Worm (Caenorhabditis elegans): ENCODE data around the gene F22F7.2.

Gene F22F7.2

ce11 chrV:2095772-2096171 is 26.8 kb upstream of the F22F7.2 start, which contains the start of gene clec-207:
Gene clec-207, plus strand, starts transcription at chrV:2096072.
- no peak for TF ChIP-seq tra-4 (tag; optimal IDR thresholded peaks at IDR 0.05)
- no peak for TF ChIP-seq pes-1 (GFP tag; IDR thresholded peaks at IDR 0.05)
- no peak for TF ChIP-seq sea-1 (GFP tag; conservative IDR thresholded peaks at IDR 0.05)
- TF ChIP-seq flt-1 (GFP tag; IDR thresholded peaks at IDR 0.05) = no peak
- no peak for TF ChIP-seq B0310.2 (tag; optimal IDR thresholded peaks at IDR 0.05)
- TF ChIP-seq F13C5.2 (tag; optimal IDR thresholded peaks at IDR 0.05) = no peak
- no peak for TF ChIP-seq ceh-36 (tag; optimal IDR thresholded peaks at IDR 0.05)
- TF ChIP-seq hnd-1 (tag; optimal IDR thresholded peaks at IDR 0.05) = no peak
- TF ChIP-seq ama-1 (optimal IDR thresholded peaks at IDR 0.05) = no peak
- no peak for TF ChIP-seq ets-7 (tag; optimal IDR thresholded peaks at IDR 0.05)

ce11 chrV:2097653-2098052 is 24.9 kb upstream of the F22F7.2 start, which contains the start of gene clec-208:
Gene clec-208, plus strand, starts transcription at chrV:2097953.
- TF ChIP-seq tbx-11 (GFP tag; IDR thresholded peaks at IDR 0.05) (no peak), tbx-37 (GFP tag; conservative IDR thresholded peaks at IDR 0.05) (no peak), aly-1 (tag; optimal IDR thresholded peaks at IDR 0.05) (no peak), sea-1 (GFP tag; conservative IDR thresholded peaks at IDR 0.05) (no peak), B0310.2 (tag; optimal IDR thresholded peaks at IDR 0.05) (no peak), ets-7 (tag; optimal IDR thresholded peaks at IDR 0.05) (no peak), ceh-36 (tag; optimal IDR thresholded peaks at IDR 0.05) (no peak), ama-1 (optimal IDR thresholded peaks at IDR 0.05) (no peak), ceh-13 (GFP tag; optimal IDR thresholded peaks at IDR 0.05) (no peak), F13C5.2 (tag; optimal IDR thresholded peaks at IDR 0.05) (no peak), hnd-1 (tag; optimal IDR thresholded peaks at IDR 0.05) (no peak), scrt-1 (GFP tag; IDR thresholded peaks at IDR 0.05) (no peak), flt-1 (GFP tag; IDR thresholded peaks at IDR 0.05) (no peak), pes-1 (GFP tag; IDR thresholded peaks at IDR 0.05) (no peak)

ce11 chrV:2099040-2099439 is 23.5 kb upstream of the F22F7.2 start, which contains the start of gene F36F12.7:
Gene F36F12.7, plus strand, starts transcription at chrV:2099340.
- TF ChIP-seq aly-1 (tag; optimal IDR thresholded peaks at IDR 0.05) (no peak), pes-1 (GFP tag; IDR thresholded peaks at IDR 0.05) (no peak), flt-1 (GFP tag; IDR thresholded peaks at IDR 0.05) (no peak), F13C5.2 (tag; optimal IDR thresholded peaks at IDR 0.05) (no peak), ceh-36 (tag; optimal IDR thresholded peaks at IDR 0.05) (no peak), sea-1 (GFP tag; conservative IDR thresholded peaks at IDR 0.05) (no peak), hmg-4 (GFP tag; optimal IDR thresholded peaks at IDR 0.05) (no peak), tbx-11 (GFP tag; IDR thresholded peaks at IDR 0.05) (no peak), B0310.2 (tag; optimal IDR thresholded peaks at IDR 0.05) (no peak)

ce11 chrV:2103118-2103517 is 19.5 kb upstream of the F22F7.2 start, which contains the start of gene F36F12.1:
Gene F36F12.1, minus strand, starts transcription at chrV:2103218.
- no peak for TF ChIP-seq B0310.2 (tag; optimal IDR thresholded peaks at IDR 0.05)
- TF ChIP-seq tbx-37 (GFP tag; conservative IDR thresholded peaks at IDR 0.05) = no peak
- TF ChIP-seq hmbx-1 (tag; optimal IDR thresholded peaks at IDR 0.05) = no peak
- no peak for TF ChIP-seq scrt-1 (GFP tag; IDR thresholded peaks at IDR 0.05)
- no peak for TF ChIP-seq flt-1 (GFP tag; IDR thresholded peaks at IDR 0.05)
- TF ChIP-seq pes-1 (GFP tag; IDR thresholded peaks at IDR 0.05) = no peak
- no peak for TF ChIP-seq aly-1 (tag; optimal IDR thresholded peaks at IDR 0.05)
- TF ChIP-seq ceh-36 (tag; optimal IDR thresholded peaks at IDR 0.05) = no peak
- TF ChIP-seq tbx-11 (GFP tag; IDR thresholded peaks at IDR 0.05) = no peak
- no peak for TF ChIP-seq F13C5.2 (tag; optimal IDR thresholded peaks at IDR 0.05)

ce11 chrV:2105976-2106375 is 16.6 kb upstream of the F22F7.2 start, which contains the start of gene F22F7.4:
Gene F22F7.4, minus strand, starts transcription at chrV:2106076.
- TF ChIP-seq hmg-4 (GFP tag; optimal IDR thresholded peaks at IDR 0.05) (no peak), ets-7 (tag; optimal IDR thresholded peaks at IDR 0.05) (no peak), tbx-37 (GFP tag; conservative IDR thresholded peaks at IDR 0.05) (no peak), pes-1 (GFP tag; IDR thresholded peaks at IDR 0.05) (no peak), ceh-13 (GFP tag; optimal IDR thresholded peaks at IDR 0.05) (no peak), aly-1 (tag; optimal IDR thresholded peaks at IDR 0.05) (no peak), scrt-1 (GFP tag; IDR thresholded peaks at IDR 0.05) (no peak), sea-1 (GFP tag; conservative IDR thresholded peaks at IDR 0.05) (no peak), flt-1 (GFP tag; IDR thresholded peaks at IDR 0.05) (no peak), hnd-1 (tag; optimal IDR thresholded peaks at IDR 0.05) (no peak), ceh-36 (tag; optimal IDR thresholded peaks at IDR 0.05) (no peak), hmbx-1 (tag; optimal IDR thresholded peaks at IDR 0.05) (no peak), tbx-11 (GFP tag; IDR thresholded peaks at IDR 0.05) (no peak), F13C5.2 (tag; optimal IDR thresholded peaks at IDR 0.05) (no peak), ama-1 (optimal IDR thresholded peaks at IDR 0.05) (no peak)

- no peak for TF ChIP-seq ama-1 (optimal IDR thresholded peaks at IDR 0.05)
Observed at ce11 chrV:2109295-2109694, 13.3 kb upstream of the F22F7.2 start, which contains the start of gene ckb-4. Gene ckb-4, minus strand, starts transcription at chrV:2109434.

- TF ChIP-seq B0310.2 (tag; optimal IDR thresholded peaks at IDR 0.05) = no peak
- TF ChIP-seq ama-1 (optimal IDR thresholded peaks at IDR 0.05) = no peak
- TF ChIP-seq ceh-36 (tag; optimal IDR thresholded peaks at IDR 0.05) = no peak
- TF ChIP-seq tbx-11 (GFP tag; IDR thresholded peaks at IDR 0.05) = no peak
- no peak for TF ChIP-seq flt-1 (GFP tag; IDR thresholded peaks at IDR 0.05)
- TF ChIP-seq pes-1 (GFP tag; IDR thresholded peaks at IDR 0.05) = no peak
- TF ChIP-seq scrt-1 (GFP tag; IDR thresholded peaks at IDR 0.05) = no peak
- no peak for TF ChIP-seq tra-4 (tag; optimal IDR thresholded peaks at IDR 0.05)
- TF ChIP-seq tbx-37 (GFP tag; conservative IDR thresholded peaks at IDR 0.05) = no peak
- TF ChIP-seq sea-1 (GFP tag; conservative IDR thresholded peaks at IDR 0.05) = no peak
- TF ChIP-seq aly-1 (tag; optimal IDR thresholded peaks at IDR 0.05) = no peak
- TF ChIP-seq F13C5.2 (tag; optimal IDR thresholded peaks at IDR 0.05) = no peak
- TF ChIP-seq hmbx-1 (tag; optimal IDR thresholded peaks at IDR 0.05) = no peak
- TF ChIP-seq ets-7 (tag; optimal IDR thresholded peaks at IDR 0.05) = no peak
- no peak for TF ChIP-seq hmg-4 (GFP tag; optimal IDR thresholded peaks at IDR 0.05)
Observed at ce11 chrV:2110368-2110767, 12.2 kb upstream of the F22F7.2 start, which contains the start of gene F22F7.3. Gene F22F7.3, plus strand, starts transcription at chrV:2110668.

ce11 chrV:2118574-2118973 is 4.0 kb upstream of the F22F7.2 start, which contains the start of gene bgnt-1.2:
Gene bgnt-1.2, minus strand, starts transcription at chrV:2118674.
- TF ChIP-seq tbx-37 (GFP tag; conservative IDR thresholded peaks at IDR 0.05) = no peak
- TF ChIP-seq ama-1 (optimal IDR thresholded peaks at IDR 0.05) = no peak
- TF ChIP-seq hmg-4 (GFP tag; optimal IDR thresholded peaks at IDR 0.05) = no peak
- no peak for TF ChIP-seq hnd-1 (tag; optimal IDR thresholded peaks at IDR 0.05)
- TF ChIP-seq sea-1 (GFP tag; conservative IDR thresholded peaks at IDR 0.05) = no peak
- no peak for TF ChIP-seq ceh-13 (GFP tag; optimal IDR thresholded peaks at IDR 0.05)
- no peak for TF ChIP-seq scrt-1 (GFP tag; IDR thresholded peaks at IDR 0.05)
- TF ChIP-seq F13C5.2 (tag; optimal IDR thresholded peaks at IDR 0.05) = no peak
- no peak for TF ChIP-seq ceh-36 (tag; optimal IDR thresholded peaks at IDR 0.05)
- no peak for TF ChIP-seq flt-1 (GFP tag; IDR thresholded peaks at IDR 0.05)
- no peak for TF ChIP-seq aly-1 (tag; optimal IDR thresholded peaks at IDR 0.05)

Measured in whole organism, early embryonic.